Worm (Caenorhabditis elegans) whole organism, dauer: ENCODE measurements around the gene ugt-47.

Source experiments
- unc-62 ChIP-seq: sonication (generic microtip); optimal IDR thresholded peaks from 2 replicates; lab custom pipeline; 2017; ENCODE audit warnings: missing biosample characterization, missing genetic modification reagents, missing genetic modification characterization

Gene ugt-47

ce11 chrV:10098429-10098828 lies at the start of gene ugt-47:
Gene ugt-47 (minus strand): TSS chrV:10098597.
- TF ChIP-seq unc-62: no peak

- no peak for TF ChIP-seq unc-62
These were observed 48.4 kb upstream of the ugt-47 start for ce11 chrV:10146787-10147186.

- TF ChIP-seq unc-62: no peak
These were observed 47.3 kb upstream of the ugt-47 start, which contains the start of gene C51E3.9 for ce11 chrV:10145653-10146052. Gene C51E3.9 (plus strand): TSS chrV:10145953.

- TF ChIP-seq unc-62: no peak
These were observed 35.8 kb upstream of the ugt-47 start, which contains the start of the genes C08B6.18, wdr-20 and C08B6.8 for ce11 chrV:10134077-10134693. Gene C08B6.18 (minus strand): TSS chrV:10134127. Gene wdr-20 (minus strand): TSS chrV:10134158. Gene C08B6.8 (plus strand): TSS chrV:10134643.

ce11 chrV:10133277-10133676 lies 34.9 kb upstream of the ugt-47 start:
- TF ChIP-seq unc-62: no peak

- TF ChIP-seq unc-62: no peak
These were observed 31.8 kb upstream of the ugt-47 start, which contains the start of gene aos-1 for ce11 chrV:10130195-10130594. Gene aos-1 (minus strand): TSS chrV:10130295.

- no peak for TF ChIP-seq unc-62
These were observed 26.6 kb upstream of the ugt-47 start, which contains the start of gene C08B6.10 for ce11 chrV:10124799-10125548. Gene C08B6.10 (plus strand): TSS chrV:10125498.

- TF ChIP-seq unc-62: no peak
These were observed 24.9 kb upstream of the ugt-47 start, which contains the start of gene C08B6.6 for ce11 chrV:10123324-10123723. Gene C08B6.6 (plus strand): TSS chrV:10123624.

ce11 chrV:10122670-10123069 lies 24.3 kb upstream of the ugt-47 start, which contains the start of gene srxa-19:
Gene srxa-19 (minus strand): TSS chrV:10122770.
- no peak for TF ChIP-seq unc-62

- no peak for TF ChIP-seq unc-62
These were observed 22.5 kb upstream of the ugt-47 start, which contains the start of gene srxa-18 for ce11 chrV:10120898-10121297. Gene srxa-18 (minus strand): TSS chrV:10120997.

ce11 chrV:10117465-10117864 lies 19.1 kb upstream of the ugt-47 start, which contains the start of gene C08B6.5:
Gene C08B6.5 (plus strand): TSS chrV:10117765.
- no peak for TF ChIP-seq unc-62

- TF ChIP-seq unc-62: no peak
These were observed 15.9 kb upstream of the ugt-47 start, which contains the start of gene cht-5 for ce11 chrV:10114329-10114728. Gene cht-5 (plus strand): TSS chrV:10114629.

ce11 chrV:10112187-10112586 lies 13.8 kb upstream of the ugt-47 start, which contains the start of gene C08B6.3:
Gene C08B6.3 (minus strand): TSS chrV:10112287.
- no peak for TF ChIP-seq unc-62

- no peak for TF ChIP-seq unc-62
These were observed 12.7 kb upstream of the ugt-47 start for ce11 chrV:10111129-10111528.

- no peak for TF ChIP-seq unc-62
These were observed 8.9 kb upstream of the ugt-47 start, which contains the start of gene C08B6.11 for ce11 chrV:10107309-10107708. Gene C08B6.11 (plus strand): TSS chrV:10107609.

- no peak for TF ChIP-seq unc-62
These were observed 7.0 kb upstream of the ugt-47 start, which contains the start of gene C08B6.2 for ce11 chrV:10105412-10105811. Gene C08B6.2 (plus strand): TSS chrV:10105712.

- no peak for TF ChIP-seq unc-62
These were observed 6.5 kb upstream of the ugt-47 start, which contains the start of gene ugt-17 for ce11 chrV:10104785-10105310. Gene ugt-17 (minus strand): TSS chrV:10104964.
